Fruit fly (Drosophila melanogaster): ENCODE results near the gene epsilonCOP.

The epsilonCOP gene

DNA sequence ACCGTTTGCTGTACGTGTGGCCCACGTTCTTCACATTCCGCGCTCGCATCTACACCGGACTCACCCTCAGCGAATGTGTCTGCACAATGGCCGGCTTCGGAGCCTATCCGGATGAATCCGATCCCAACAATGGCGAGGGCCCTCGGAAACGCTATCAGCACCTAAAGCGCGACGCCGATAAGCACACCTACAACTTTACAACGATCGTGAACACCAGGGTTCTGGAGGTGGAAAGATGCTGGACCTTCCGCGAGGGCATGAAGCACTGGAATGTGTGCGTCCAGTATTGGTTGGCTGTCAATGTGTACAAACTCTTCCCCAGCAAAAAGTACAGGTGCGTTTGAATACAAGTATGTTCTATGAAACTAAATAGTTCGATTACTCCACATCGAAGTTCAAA, 31.3 kb upstream of the epsilonCOP start:
- no peak for TF ChIP-seq CG8301 (tag; optimal IDR thresholded peaks at IDR 0.05)
- TF ChIP-seq CG17806 (tag; optimal IDR thresholded peaks at IDR 0.05), result no peak
- TF ChIP-seq CG12605 (GFP tag; IDR thresholded peaks at IDR 0.05), result no peak
- no peak for TF ChIP-seq Ets98B (GFP tag; IDR thresholded peaks at IDR 0.05)
- no peak for TF ChIP-seq CG13204 (GFP tag; optimal IDR thresholded peaks at IDR 0.05)
- TF ChIP-seq CG34367 (tag; optimal IDR thresholded peaks at IDR 0.05), result no peak
- TF ChIP-seq CG9948 (tag; optimal IDR thresholded peaks at IDR 0.05), result no peak
- TF ChIP-seq CG10348 (GFP tag; IDR thresholded peaks at IDR 0.05), result no peak
- no peak for TF ChIP-seq Pif1B (GFP tag; optimal IDR thresholded peaks at IDR 0.05)
- TF ChIP-seq rn (GFP tag; IDR thresholded peaks at IDR 0.05), result no peak
- TF ChIP-seq CG4496 (GFP tag; IDR thresholded peaks at IDR 0.05), result no peak
- TF ChIP-seq CG15710 (tag; optimal IDR thresholded peaks at IDR 0.05), result no peak
- no peak for TF ChIP-seq CG8159 (tag; optimal IDR thresholded peaks at IDR 0.05)
- no peak for TF ChIP-seq gl (tag; optimal IDR thresholded peaks at IDR 0.05)
- no peak for TF ChIP-seq Pif1A (GFP tag; optimal IDR thresholded peaks at IDR 0.05)

dm6 chr2L:6461497-6461896, 27.4 kb upstream of the epsilonCOP start:
- no peak for TF ChIP-seq CG8159 (tag; optimal IDR thresholded peaks at IDR 0.05)
- no peak for TF ChIP-seq CG15710 (tag; optimal IDR thresholded peaks at IDR 0.05)
- TF ChIP-seq CG17806 (tag; optimal IDR thresholded peaks at IDR 0.05), result no peak
- TF ChIP-seq Pif1B (GFP tag; optimal IDR thresholded peaks at IDR 0.05), result no peak

DNA sequence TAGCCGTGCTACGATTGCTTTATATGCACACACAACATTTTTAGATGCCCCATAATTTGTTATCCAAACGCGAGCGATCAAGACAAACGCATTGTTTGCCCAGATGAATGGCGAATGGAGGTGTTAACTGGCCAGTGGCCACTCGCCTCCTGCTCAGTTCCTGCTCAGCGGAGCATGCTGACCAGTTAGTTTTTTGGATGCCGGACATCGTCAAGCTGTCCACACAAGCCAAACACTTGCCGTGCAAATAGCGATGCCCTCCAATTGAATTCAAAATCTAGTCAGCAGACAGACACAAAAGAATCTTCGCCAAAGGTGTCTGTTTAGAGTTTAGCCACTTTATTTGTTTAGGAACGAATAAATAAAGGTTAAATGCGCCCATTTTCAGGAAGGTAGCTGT, 26.6 kb upstream of the epsilonCOP start:
- TF ChIP-seq Ets98B (GFP tag; IDR thresholded peaks at IDR 0.05) (no peak), Pif1B (GFP tag; optimal IDR thresholded peaks at IDR 0.05) (no peak), gl (tag; optimal IDR thresholded peaks at IDR 0.05) (no peak), Pif1A (GFP tag; optimal IDR thresholded peaks at IDR 0.05) (no peak), CG4496 (GFP tag; IDR thresholded peaks at IDR 0.05) (no peak), CG8301 (tag; optimal IDR thresholded peaks at IDR 0.05) (no peak), D1 (tag; optimal IDR thresholded peaks at IDR 0.05) (no peak), CG15710 (tag; optimal IDR thresholded peaks at IDR 0.05) (no peak), rn (GFP tag; IDR thresholded peaks at IDR 0.05) (no peak), CG12605 (GFP tag; IDR thresholded peaks at IDR 0.05) (no peak), CG14655 (GFP tag; optimal IDR thresholded peaks at IDR 0.05) (no peak), CG32121 (GFP tag; IDR thresholded peaks at IDR 0.05) (no peak), fd96Ca (GFP tag; IDR thresholded peaks at IDR 0.05) (no peak), CG9948 (tag; optimal IDR thresholded peaks at IDR 0.05) (no peak), Snoo (tag; optimal IDR thresholded peaks at IDR 0.05) (no peak), CG8159 (tag; optimal IDR thresholded peaks at IDR 0.05) (no peak), EcR (GFP tag; optimal IDR thresholded peaks at IDR 0.05) (no peak), CG34367 (tag; optimal IDR thresholded peaks at IDR 0.05) (no peak), CG17806 (tag; optimal IDR thresholded peaks at IDR 0.05) (no peak)

DNA sequence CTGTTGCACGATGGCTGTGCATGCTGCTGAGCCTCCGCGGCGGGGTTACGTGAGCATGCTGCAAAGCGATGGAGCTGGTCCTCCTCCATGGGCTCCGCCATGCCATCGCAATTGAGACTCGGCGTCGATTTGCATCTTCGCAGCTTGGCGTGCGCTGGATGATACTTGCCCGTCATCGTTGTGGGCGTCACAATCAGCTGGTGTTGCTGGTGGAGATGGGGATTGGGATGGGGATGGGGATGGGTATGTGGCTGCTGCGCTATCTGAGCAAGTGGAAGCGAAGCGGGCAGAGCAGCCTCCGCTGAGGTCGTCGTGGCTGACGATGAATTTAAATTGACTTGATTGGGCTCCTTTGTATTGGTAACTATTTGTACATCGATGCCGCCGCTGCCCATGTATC, 25.5 kb upstream of the epsilonCOP start:
- TF ChIP-seq CG13204 (GFP tag; optimal IDR thresholded peaks at IDR 0.05) (peak; percentile 71), Pif1B (GFP tag; optimal IDR thresholded peaks at IDR 0.05) (no peak), EcR (GFP tag; optimal IDR thresholded peaks at IDR 0.05) (peak; percentile 64), fd96Ca (GFP tag; IDR thresholded peaks at IDR 0.05) (0 out of 3 replicates have a peak, but pooled peaks have one; percentile 37)

DNA sequence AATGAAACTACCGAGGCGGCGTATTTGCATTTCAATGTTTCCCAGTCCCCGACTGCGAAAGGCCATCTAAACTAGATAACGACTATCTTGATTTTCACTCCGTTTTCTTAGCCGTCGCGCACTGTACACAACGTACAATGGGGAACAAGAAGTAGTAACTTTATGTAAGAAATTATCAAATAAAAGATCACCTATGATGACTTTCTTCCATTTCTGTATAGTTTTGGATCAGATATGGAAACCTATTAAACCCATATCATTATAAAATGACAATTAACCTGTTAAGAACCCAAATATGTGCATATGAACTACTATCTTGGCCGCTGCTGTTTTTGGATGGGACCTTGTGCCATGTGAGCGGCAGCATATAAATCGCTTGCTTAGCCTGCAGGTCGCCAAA, 24.6 kb upstream of the epsilonCOP start:
- TF ChIP-seq Pif1A (GFP tag; optimal IDR thresholded peaks at IDR 0.05) (peak; percentile 12), CG8301 (tag; optimal IDR thresholded peaks at IDR 0.05) (peak; percentile 26), CG10348 (GFP tag; IDR thresholded peaks at IDR 0.05) (no peak), CG14655 (GFP tag; optimal IDR thresholded peaks at IDR 0.05) (peak; percentile 21)

dm6 chr2L:6464780-6465179, 24.1 kb upstream of the epsilonCOP start:
- TF ChIP-seq CG13204 (GFP tag; optimal IDR thresholded peaks at IDR 0.05) (no peak), CG12605 (GFP tag; IDR thresholded peaks at IDR 0.05) (no peak), gl (tag; optimal IDR thresholded peaks at IDR 0.05) (no peak), CG10348 (GFP tag; IDR thresholded peaks at IDR 0.05) (no peak), CG8159 (tag; optimal IDR thresholded peaks at IDR 0.05) (no peak), fd96Ca (GFP tag; IDR thresholded peaks at IDR 0.05) (no peak), Snoo (tag; optimal IDR thresholded peaks at IDR 0.05) (no peak)

dm6 chr2L:6465497-6465896, 23.4 kb upstream of the epsilonCOP start, which contains the start of gene Rchy1:
TSS of gene Rchy1 (minus strand) at chr2L:6465669.
- 0 out of 2 replicates have a peak, but pooled peaks have one; percentile 18 for TF ChIP-seq CG32121 (GFP tag; IDR thresholded peaks at IDR 0.05)
- TF ChIP-seq CG8301 (tag; optimal IDR thresholded peaks at IDR 0.05), result no peak
- no peak for TF ChIP-seq CG13204 (GFP tag; optimal IDR thresholded peaks at IDR 0.05)
- TF ChIP-seq CG12605 (GFP tag; IDR thresholded peaks at IDR 0.05), result peak; percentile 93
- TF ChIP-seq CG14655 (GFP tag; optimal IDR thresholded peaks at IDR 0.05), result no peak
- no peak for TF ChIP-seq EcR (GFP tag; optimal IDR thresholded peaks at IDR 0.05)
- no peak for TF ChIP-seq CG10348 (GFP tag; IDR thresholded peaks at IDR 0.05)
- peak; percentile 15 for TF ChIP-seq Pif1A (GFP tag; optimal IDR thresholded peaks at IDR 0.05)
- TF ChIP-seq gl (tag; optimal IDR thresholded peaks at IDR 0.05), result peak; percentile 20
- TF ChIP-seq CG8159 (tag; optimal IDR thresholded peaks at IDR 0.05), result no peak
- no peak for TF ChIP-seq D1 (tag; optimal IDR thresholded peaks at IDR 0.05)
- no peak for TF ChIP-seq CG17806 (tag; optimal IDR thresholded peaks at IDR 0.05)
- TF ChIP-seq Ets98B (GFP tag; IDR thresholded peaks at IDR 0.05), result peak; percentile 44; the same call in 1 of the 2 replicates
- TF ChIP-seq Snoo (tag; optimal IDR thresholded peaks at IDR 0.05), result peak; percentile 1
- peak; percentile 16 for TF ChIP-seq Pif1B (GFP tag; optimal IDR thresholded peaks at IDR 0.05)
- TF ChIP-seq CG34367 (tag; optimal IDR thresholded peaks at IDR 0.05), result no peak
- TF ChIP-seq fd96Ca (GFP tag; IDR thresholded peaks at IDR 0.05), result no peak
- no peak for TF ChIP-seq CG15710 (tag; optimal IDR thresholded peaks at IDR 0.05)
- no peak for TF ChIP-seq rn (GFP tag; IDR thresholded peaks at IDR 0.05)
- TF ChIP-seq CG4496 (GFP tag; IDR thresholded peaks at IDR 0.05), result peak; percentile 15; the same call in 1 of the 3 replicates
- no peak for TF ChIP-seq CG9948 (tag; optimal IDR thresholded peaks at IDR 0.05)
